Worm (Caenorhabditis elegans) whole organism, early embryonic: Measurements from ENCODE around the gene ubc-1.

Experiments
- B0310.2 ChIP-seq: sonication (generic microtip); optimal IDR thresholded peaks from 2 replicates; lab custom pipeline; 2016; ENCODE audit warnings: mild to moderate bottlenecking, missing genetic modification characterization, missing compliant biosample characterization
- F13C5.2 ChIP-seq: sonication (generic microtip); optimal IDR thresholded peaks from 2 replicates; lab custom pipeline; 2017; ENCODE audit warnings: mild to moderate bottlenecking, missing genetic modification characterization, inconsistent platforms, missing compliant biosample characterization
- aly-1 ChIP-seq: sonication (generic microtip); optimal IDR thresholded peaks from 2 replicates; lab custom pipeline; 2016; ENCODE audit warnings: missing genetic modification characterization, missing compliant biosample characterization
- ama-1 ChIP-seq: fragments of 150-350 bp; optimal IDR thresholded peaks from 2 replicates; lab custom pipeline; 2014
- ceh-13 ChIP-seq: fragments of 200-800 bp; sonication (Bioruptor generic); optimal IDR thresholded peaks from 2 replicates; lab custom pipeline; 2018; ENCODE audit warnings: mild to moderate bottlenecking, missing genetic modification characterization, missing compliant biosample characterization
- ceh-36 ChIP-seq: sonication (generic microtip); optimal IDR thresholded peaks from 2 replicates; lab custom pipeline; 2016; ENCODE audit warnings: missing genetic modification characterization, inconsistent platforms, missing compliant biosample characterization
- ets-7 ChIP-seq: sonication (generic microtip); optimal IDR thresholded peaks from 2 replicates; lab custom pipeline; 2016; ENCODE audit warnings: missing genotype, missing genetic modification characterization, missing compliant biosample characterization
- flt-1 ChIP-seq: fragments of 200-800 bp; sonication (Bioruptor generic); IDR thresholded peaks from 2 replicates; pipeline ENCODE4 v1.3.6; 2022; ENCODE audit warnings: missing genetic modification characterization, missing compliant biosample characterization
- hmbx-1 ChIP-seq: sonication (generic microtip); optimal IDR thresholded peaks from 2 replicates; lab custom pipeline; 2016; ENCODE audit warnings: mild to moderate bottlenecking, missing genetic modification characterization, missing compliant biosample characterization
- hmg-4 ChIP-seq: fragments of 200-800 bp; sonication (Bioruptor generic); optimal IDR thresholded peaks from 2 replicates; lab custom pipeline; 2018; ENCODE audit warnings: mild to moderate bottlenecking, missing genetic modification characterization, missing compliant biosample characterization
- hnd-1 ChIP-seq: sonication (generic microtip); optimal IDR thresholded peaks from 2 replicates; lab custom pipeline; 2016; ENCODE audit warnings: missing genetic modification characterization, missing compliant biosample characterization
- pes-1 ChIP-seq: fragments of 200-800 bp; sonication (Bioruptor generic); IDR thresholded peaks from 2 replicates; pipeline ENCODE4 v1.3.6; 2022; ENCODE audit warnings: missing genetic modification reagents, missing genetic modification characterization, missing compliant biosample characterization
- scrt-1 ChIP-seq: fragments of 200-800 bp; sonication (Bioruptor generic); IDR thresholded peaks from 2 replicates; pipeline ENCODE4 v1.3.6; 2022; ENCODE audit warnings: missing genetic modification characterization, missing compliant biosample characterization
- sea-1 ChIP-seq: fragments of 200-800 bp; sonication (Bioruptor generic); conservative IDR thresholded peaks from 2 replicates; pipeline ENCODE4 v1.3.6; 2022; ENCODE audit warnings: missing genetic modification characterization, missing compliant biosample characterization
- tbx-11 ChIP-seq: fragments of 200-800 bp; sonication (Bioruptor generic); IDR thresholded peaks from 2 replicates; pipeline ENCODE4 v1.3.6; 2022; ENCODE audit warnings: missing genetic modification characterization, missing compliant biosample characterization
- tbx-37 ChIP-seq: fragments of 200-800 bp; sonication (Bioruptor generic); conservative IDR thresholded peaks from 2 replicates; pipeline ENCODE4 v1.3.6; 2022; ENCODE audit warnings: missing genetic modification reagents, missing genetic modification characterization, missing compliant biosample characterization
- tra-4 ChIP-seq: sonication (generic microtip); optimal IDR thresholded peaks from 2 replicates; lab custom pipeline; 2017; ENCODE audit warnings: missing genetic modification characterization, missing compliant biosample characterization

ubc-1 gene

ce11 chrIV:4147891-4148290 lies 45.1 kb downstream of the ubc-1 start:
- TF ChIP-seq hmbx-1 (tag; lab: Kevin White, UChicago) (no peak), tra-4 (no peak), hnd-1 (tag; lab: Kevin White, UChicago) (no peak), tbx-11 (GFP tag; lab: Robert Waterston, UW) (no peak), ceh-36 (tag; lab: Kevin White, UChicago) (no peak), B0310.2 (tag; lab: Kevin White, UChicago) (no peak), scrt-1 (GFP tag; lab: Robert Waterston, UW) (no peak), pes-1 (GFP tag; lab: Robert Waterston, UW) (no peak), ceh-13 (GFP tag; lab: Kevin White, UChicago) (no peak), hmg-4 (GFP tag; lab: Kevin White, UChicago) (no peak), sea-1 (no peak), aly-1 (tag; lab: Kevin White, UChicago) (no peak), ama-1 (lab: Kevin White, UChicago) (no peak), flt-1 (no peak), ets-7 (tag; lab: Kevin White, UChicago) (no peak), tbx-37 (GFP tag; lab: Robert Waterston, UW) (no peak), F13C5.2 (no peak)

DNA sequence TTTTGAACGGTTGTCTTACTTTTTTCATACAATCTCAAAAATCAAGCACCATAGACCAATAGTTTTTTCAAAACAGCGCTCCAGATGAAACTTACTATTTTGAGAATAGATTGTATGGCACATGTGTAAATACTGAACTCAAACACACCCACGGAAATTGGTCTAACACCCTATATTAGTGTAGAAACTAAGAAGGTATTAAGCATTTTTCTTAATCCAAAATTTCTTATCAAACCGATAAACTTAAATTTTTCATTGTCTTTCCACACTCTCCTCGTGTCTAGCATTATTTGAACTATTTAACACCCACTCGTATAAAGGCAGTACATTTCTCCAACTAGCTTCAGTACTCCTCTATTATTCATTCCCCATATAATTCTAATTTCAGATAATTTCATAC lies 47.3 kb downstream of the ubc-1 start:
- no peak for TF ChIP-seq tbx-37 (GFP tag; lab: Robert Waterston, UW)
- no peak for TF ChIP-seq B0310.2 (tag; lab: Kevin White, UChicago)

- TF ChIP-seq F13C5.2 (no peak), ama-1 (lab: Kevin White, UChicago) (no peak), pes-1 (GFP tag; lab: Robert Waterston, UW) (no peak), flt-1 (no peak), ets-7 (tag; lab: Kevin White, UChicago) (no peak), tbx-11 (GFP tag; lab: Robert Waterston, UW) (no peak), ceh-36 (tag; lab: Kevin White, UChicago) (no peak), tra-4 (no peak), hmg-4 (GFP tag; lab: Kevin White, UChicago) (no peak), B0310.2 (tag; lab: Kevin White, UChicago) (no peak), hnd-1 (tag; lab: Kevin White, UChicago) (no peak), tbx-37 (GFP tag; lab: Robert Waterston, UW) (no peak), hmbx-1 (tag; lab: Kevin White, UChicago) (no peak), scrt-1 (GFP tag; lab: Robert Waterston, UW) (no peak), sea-1 (no peak), ceh-13 (GFP tag; lab: Kevin White, UChicago) (no peak)
These were observed 49.3 kb downstream of the ubc-1 start, which contains the start of the genes K08D10.10 and R07C12.1 for ce11 chrIV:4152143-4152542. K08D10.10 (plus strand) TSS chrIV:4152235. R07C12.1 (plus strand) TSS chrIV:4152456.

DNA sequence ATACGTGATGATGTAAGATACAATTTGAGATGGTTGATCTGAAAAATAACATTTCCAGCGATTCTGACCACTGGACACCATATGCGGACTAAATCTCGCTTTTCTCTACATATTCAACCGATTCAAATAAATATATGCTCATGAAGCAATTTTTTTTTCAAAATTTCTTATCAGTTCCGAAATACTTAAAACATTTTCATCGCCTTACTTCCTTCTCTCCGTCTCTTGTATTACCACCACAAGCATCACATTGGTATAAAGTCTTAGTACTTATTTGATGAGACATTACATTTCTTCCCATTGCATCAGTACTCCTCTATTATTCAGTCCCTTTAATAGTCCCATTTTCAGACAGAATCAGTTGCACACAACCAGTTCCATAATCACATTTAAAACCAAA lies 51.8 kb downstream of the ubc-1 start, which contains the start of gene K08D10.14:
Gene K08D10.14 (plus strand): TSS at position 301 of the 400 bp plus-strand sequence.
- TF ChIP-seq scrt-1 (GFP tag; lab: Robert Waterston, UW) (no peak), hmbx-1 (tag; lab: Kevin White, UChicago) (no peak), tra-4 (no peak), ama-1 (lab: Kevin White, UChicago) (no peak), hnd-1 (tag; lab: Kevin White, UChicago) (no peak), tbx-11 (GFP tag; lab: Robert Waterston, UW) (no peak), ceh-13 (GFP tag; lab: Kevin White, UChicago) (no peak), tbx-37 (GFP tag; lab: Robert Waterston, UW) (no peak), pes-1 (GFP tag; lab: Robert Waterston, UW) (no peak), flt-1 (no peak), ceh-36 (tag; lab: Kevin White, UChicago) (no peak), aly-1 (tag; lab: Kevin White, UChicago) (no peak), hmg-4 (GFP tag; lab: Kevin White, UChicago) (no peak), ets-7 (tag; lab: Kevin White, UChicago) (no peak), sea-1 (no peak), F13C5.2 (no peak), B0310.2 (tag; lab: Kevin White, UChicago) (no peak)
